Fruit fly (Drosophila melanogaster) whole organism, wandering third instar larva: ENCODE data around the gene Clbn.

Source experiments
- Abd-B ChIP-seq: fragments of >200 bp; optimal IDR thresholded peaks from 2 replicates; lab custom pipeline; 2017; ENCODE audit warnings: missing biosample characterization, missing genetic modification characterization
- CG32264 ChIP-seq: fragments of 200-800 bp; sonication (Bioruptor generic); optimal IDR thresholded peaks from 2 replicates; lab custom pipeline; 2016; ENCODE audit warnings: missing biosample characterization, missing genetic modification characterization
- Dfd ChIP-seq: fragments of >200 bp; optimal IDR thresholded peaks from 2 replicates; lab custom pipeline; 2017; ENCODE audit warnings: missing biosample characterization, missing genetic modification characterization
- Dif ChIP-seq: fragments of 200-275, 200-300 bp; sonication (Bioruptor generic); optimal IDR thresholded peaks from 2 replicates; lab custom pipeline; 2018; ENCODE audit warnings: missing biosample characterization, missing genetic modification characterization; ENCODE audit not compliant: partially characterized antibody
- Hr78 ChIP-seq: fragments of >200 bp; optimal IDR thresholded peaks from 2 replicates; lab custom pipeline; 2017; ENCODE audit warnings: missing biosample characterization, missing genetic modification characterization
- Mio ChIP-seq: sonication (Bioruptor generic); optimal IDR thresholded peaks from 2 replicates; lab custom pipeline; 2016; ENCODE audit warnings: missing biosample characterization, missing genetic modification characterization
- OdsH ChIP-seq: fragments of 200-800 bp; sonication (Bioruptor generic); optimal IDR thresholded peaks from 2 replicates; lab custom pipeline; 2016; ENCODE audit warnings: missing biosample characterization, mild to moderate bottlenecking, missing genetic modification characterization
- foxo ChIP-seq, 2 experiments: fragments of 200-800 bp; sonication (Bioruptor generic); optimal IDR thresholded peaks; 2 replicates in 1 of 2; 3 replicates in 1 of 2; lab custom pipeline; 2016 to 2017; ENCODE audit warnings: missing biosample characterization in 2 of 2, missing genetic modification characterization in 2 of 2
- pan ChIP-seq: fragments of >200 bp; optimal IDR thresholded peaks from 2 replicates; lab custom pipeline; 2017
- psq ChIP-seq: fragments of 200-800 bp; sonication (Bioruptor generic); optimal IDR thresholded peaks from 3 replicates; lab custom pipeline; 2017; ENCODE audit warnings: missing biosample characterization, mild to moderate bottlenecking, missing genetic modification characterization, moderate library complexity
- usp ChIP-seq: fragments of >200 bp; optimal IDR thresholded peaks from 2 replicates; lab custom pipeline; 2017; ENCODE audit warnings: missing biosample characterization, missing genetic modification characterization
- woc ChIP-seq: sonication (Bioruptor generic); optimal IDR thresholded peaks from 2 replicates; lab custom pipeline; 2016; ENCODE audit warnings: missing biosample characterization, mild to moderate bottlenecking, missing genetic modification characterization

DNA sequence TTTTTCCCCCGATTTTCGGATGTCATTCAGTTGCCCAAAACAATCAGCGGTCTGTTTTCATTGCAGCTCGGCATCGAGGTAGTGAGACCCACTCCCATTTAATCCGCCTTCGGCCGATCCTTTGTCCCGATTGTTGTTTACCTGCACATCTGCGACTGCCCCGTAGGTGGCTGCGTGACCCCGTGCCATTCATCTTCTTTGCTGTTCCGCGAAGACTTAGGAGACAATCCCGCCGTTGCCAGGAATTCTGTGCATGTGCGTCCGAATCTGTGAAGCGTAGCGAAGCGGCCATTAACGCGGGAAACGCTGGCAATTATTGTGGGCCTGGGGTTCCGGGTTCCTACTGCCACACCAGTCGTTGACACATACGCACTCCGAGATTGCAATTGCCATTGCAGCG lies 45.7 kb downstream of the Clbn start:
- TF ChIP-seq woc (GFP tag; lab: Kevin White, UChicago) (no peak), Dif (GFP tag; lab: Kevin White, UChicago) (no peak), foxo (GFP tag; optimal IDR thresholded peaks at IDR 0.05; lab: Kevin White, UChicago) (no peak), psq (no peak), Abd-B (GFP tag; lab: Kevin White, UChicago) (no peak), CG32264 (GFP tag; lab: Kevin White, UChicago) (no peak), Hr78 (GFP tag; lab: Kevin White, UChicago) (no peak), Dfd (no peak), Mio (GFP tag; lab: Kevin White, UChicago) (no peak), pan (lab: Kevin White, UChicago) (no peak), usp (no peak), OdsH (GFP tag; lab: Kevin White, UChicago) (no peak)
